Worm (Caenorhabditis elegans) whole organism, L1 larva: ENCODE data around the gene Y75B12A.2.

ENCODE experiments used
- C04F5.9 ChIP-seq: sonication (generic microtip); optimal IDR thresholded peaks from 2 replicates; lab custom pipeline; 2016; ENCODE audit warnings: missing genetic modification characterization, missing compliant biosample characterization
- C16A3.4 ChIP-seq: fragments of 150-350 bp; optimal IDR thresholded peaks from 2 replicates; lab custom pipeline; 2014; ENCODE audit warnings: missing biosample characterization, missing genetic modification characterization
- C34B4.2 ChIP-seq: sonication (generic microtip); optimal IDR thresholded peaks from 2 replicates; lab custom pipeline; 2017; ENCODE audit warnings: mild to moderate bottlenecking, missing genetic modification characterization, missing compliant biosample characterization
- F16B12.6 ChIP-seq: fragments of 150-350 bp; optimal IDR thresholded peaks from 2 replicates; lab custom pipeline; 2014; ENCODE audit warnings: missing biosample characterization, missing genetic modification characterization
- Y116A8C.19 ChIP-seq: sonication (generic microtip); optimal IDR thresholded peaks from 2 replicates; lab custom pipeline; 2016; ENCODE audit warnings: missing compliant biosample characterization, missing genetic modification characterization, borderline replicate concordance
- alr-1 ChIP-seq: fragments of 200-800 bp; sonication (Bioruptor generic); optimal IDR thresholded peaks from 2 replicates; lab custom pipeline; 2018; ENCODE audit warnings: borderline replicate concordance, mild to moderate bottlenecking, missing genetic modification characterization, missing compliant biosample characterization
- ama-1 ChIP-seq: fragments of 150-350 bp; optimal IDR thresholded peaks from 2 replicates; lab custom pipeline; 2014
- blmp-1 ChIP-seq: fragments of 150-350 bp; optimal IDR thresholded peaks from 2 replicates; lab custom pipeline; 2014; ENCODE audit warnings: missing biosample characterization, missing genetic modification characterization
- ceh-88 ChIP-seq: fragments of 200-800 bp; sonication (Bioruptor generic); IDR thresholded peaks from 2 replicates; pipeline ENCODE4 v1.3.6; 2022; ENCODE audit warnings: missing genetic modification characterization, missing compliant biosample characterization
- ceh-90 ChIP-seq: sonication (generic microtip); optimal IDR thresholded peaks from 2 replicates; lab custom pipeline; 2016; ENCODE audit warnings: missing genetic modification characterization, missing compliant biosample characterization
- dpl-1 ChIP-seq, 3 experiments: fragments of 150-350 bp in 2 of 3; sonication (generic microtip) in 1 of 3; optimal IDR thresholded peaks; 2 replicates each; lab custom pipeline; 2014 to 2017; ENCODE audit warnings: missing biosample characterization in 3 of 3, missing genetic modification characterization in 3 of 3, missing genetic modification reagents in 3 of 3
- dsc-1 ChIP-seq: sonication (generic microtip); optimal IDR thresholded peaks from 2 replicates; lab custom pipeline; 2016; ENCODE audit warnings: mild to moderate bottlenecking, missing genetic modification characterization, missing compliant biosample characterization
- efl-1 ChIP-seq, 4 experiments: fragments of 150-350 bp; optimal IDR thresholded peaks in 3 of 4; peaks in 1 of 4; 1 replicate in 1 of 4; 2 replicates in 3 of 4; lab custom pipeline; 2014; ENCODE audit warnings: missing biosample characterization in 2 of 4, missing genetic modification characterization in 2 of 4, missing genetic modification reagents in 2 of 4
- efl-3 ChIP-seq: fragments of 200-800 bp; sonication (Bioruptor generic); optimal IDR thresholded peaks from 2 replicates; lab custom pipeline; 2018; ENCODE audit warnings: mild to moderate bottlenecking, missing genetic modification characterization, missing compliant biosample characterization
- elt-2 ChIP-seq: sonication (generic microtip); optimal IDR thresholded peaks from 2 replicates; lab custom pipeline; 2016; ENCODE audit warnings: missing genetic modification characterization, mild to moderate bottlenecking, inconsistent platforms, missing compliant biosample characterization, missing genetic modification reagents
- ets-5 ChIP-seq: fragments of 200-800 bp; sonication (Bioruptor generic); IDR thresholded peaks from 2 replicates; pipeline ENCODE4 v1.3.6; 2022; ENCODE audit warnings: missing genetic modification characterization, missing compliant biosample characterization
- fos-1 ChIP-seq: fragments of 150-350 bp; optimal IDR thresholded peaks from 2 replicates; lab custom pipeline; 2014; ENCODE audit warnings: missing biosample characterization, missing genetic modification characterization
- grh-1 ChIP-seq: fragments of 200-800 bp; sonication (Bioruptor generic); IDR thresholded peaks from 2 replicates; pipeline ENCODE4 v1.3.6; 2022; ENCODE audit warnings: missing genetic modification reagents, missing genetic modification characterization, missing compliant biosample characterization
- hlh-17 ChIP-seq: fragments of 200-800 bp; sonication (Bioruptor generic); optimal IDR thresholded peaks from 2 replicates; lab custom pipeline; 2018; ENCODE audit warnings: missing genetic modification characterization, mild to moderate bottlenecking, missing compliant biosample characterization, moderate library complexity, borderline replicate concordance
- hpl-2 ChIP-seq: fragments of 150-350 bp; optimal IDR thresholded peaks from 2 replicates; lab custom pipeline; 2014; ENCODE audit warnings: missing biosample characterization, missing genetic modification reagents, missing genetic modification characterization
- isw-1 ChIP-seq: fragments of 200-800 bp; sonication (Bioruptor generic); IDR thresholded peaks from 2 replicates; pipeline ENCODE4 v1.3.6; 2022; ENCODE audit warnings: missing genetic modification characterization, missing compliant biosample characterization
- jun-1 ChIP-seq: fragments of 150-350 bp; optimal IDR thresholded peaks from 2 replicates; lab custom pipeline; 2014; ENCODE audit warnings: missing biosample characterization, missing genetic modification reagents, missing genetic modification characterization
- lin-13 ChIP-seq: fragments of 150-350 bp; optimal IDR thresholded peaks from 2 replicates; lab custom pipeline; 2014; ENCODE audit warnings: missing biosample characterization, missing genetic modification reagents, missing genetic modification characterization
- lin-14 ChIP-seq: fragments of 200-800 bp; sonication (Bioruptor generic); optimal IDR thresholded peaks from 2 replicates; lab custom pipeline; 2018; ENCODE audit warnings: mild to moderate bottlenecking, missing genetic modification characterization, moderate library complexity, missing compliant biosample characterization
- lin-15B ChIP-seq: fragments of 150-350 bp; sonication (generic microtip); optimal IDR thresholded peaks from 3 replicates; lab custom pipeline; 2014; ENCODE audit warnings: missing biosample characterization, missing genetic modification characterization
- lsy-2 ChIP-seq, 2 experiments: fragments of 150-350 bp; optimal IDR thresholded peaks; 2 replicates each; lab custom pipeline; 2014; ENCODE audit warnings: missing biosample characterization in 2 of 2, missing genetic modification characterization in 2 of 2
- mef-2 ChIP-seq: fragments of 150-350 bp; optimal IDR thresholded peaks from 2 replicates; lab custom pipeline; 2014; ENCODE audit warnings: missing biosample characterization, missing genetic modification characterization
- mep-1 ChIP-seq: fragments of 150-350 bp; optimal IDR thresholded peaks from 2 replicates; lab custom pipeline; 2014; ENCODE audit warnings: missing biosample characterization, missing genetic modification characterization
- nhr-11 ChIP-seq: fragments of 150-350 bp; optimal IDR thresholded peaks from 2 replicates; lab custom pipeline; 2014; ENCODE audit warnings: missing biosample characterization, missing genetic modification characterization
- nhr-12 ChIP-seq: sonication (generic microtip); optimal IDR thresholded peaks from 2 replicates; lab custom pipeline; 2017; ENCODE audit warnings: missing biosample characterization, missing genetic modification characterization
- nhr-20 ChIP-seq: sonication (generic microtip); optimal IDR thresholded peaks from 2 replicates; lab custom pipeline; 2016; ENCODE audit warnings: mild to moderate bottlenecking, missing genetic modification characterization, missing compliant biosample characterization
- nhr-28 ChIP-seq: fragments of 150-350 bp; optimal IDR thresholded peaks from 2 replicates; lab custom pipeline; 2014; ENCODE audit warnings: missing biosample characterization, missing genetic modification characterization
- nhr-47 ChIP-seq: sonication (generic microtip); optimal IDR thresholded peaks from 2 replicates; lab custom pipeline; 2016; ENCODE audit warnings: mild to moderate bottlenecking, missing genetic modification characterization, moderate library complexity, missing compliant biosample characterization
- nhr-77 ChIP-seq: fragments of 150-350 bp; optimal IDR thresholded peaks from 2 replicates; lab custom pipeline; 2014; ENCODE audit warnings: missing biosample characterization, missing genetic modification characterization
- nhr-85 ChIP-seq: sonication (generic microtip); peaks from one replicate; lab custom pipeline; 2016; ENCODE audit warnings: missing genetic modification characterization, inconsistent platforms, missing compliant biosample characterization
- nhr-90 ChIP-seq: sonication (generic microtip); optimal IDR thresholded peaks from 2 replicates; lab custom pipeline; 2016; ENCODE audit warnings: mild to moderate bottlenecking, missing genetic modification characterization, missing compliant biosample characterization; ENCODE audit not compliant: poor library complexity
- pag-3 ChIP-seq: sonication (generic microtip); optimal IDR thresholded peaks from 2 replicates; lab custom pipeline; 2017; ENCODE audit warnings: missing genetic modification characterization, mild to moderate bottlenecking, missing compliant biosample characterization, antibody characterized with exemption, borderline replicate concordance; ENCODE audit not compliant: insufficient read depth
- pqm-1 ChIP-seq: sonication (generic microtip); optimal IDR thresholded peaks from 3 replicates; lab custom pipeline; 2017; ENCODE audit warnings: missing biosample characterization, missing genetic modification characterization
- snpc-4 ChIP-seq: fragments of 150-350 bp; optimal IDR thresholded peaks from 2 replicates; lab custom pipeline; 2014; ENCODE audit warnings: missing biosample characterization, missing genetic modification characterization
- tlp-1 ChIP-seq: fragments of 150-350 bp; optimal IDR thresholded peaks from 2 replicates; lab custom pipeline; 2014; ENCODE audit warnings: missing biosample characterization, missing genetic modification characterization
- zag-1 ChIP-seq: fragments of 150-350 bp; optimal IDR thresholded peaks from 2 replicates; lab custom pipeline; 2014; ENCODE audit warnings: missing biosample characterization, missing genetic modification characterization
- ztf-11 ChIP-seq, 2 experiments: sonication (generic microtip); optimal IDR thresholded peaks; 2 replicates each; lab custom pipeline; 2016 to 2017; ENCODE audit warnings: missing genetic modification characterization in 2 of 2, missing biosample characterization in 1 of 2, missing compliant biosample characterization in 1 of 2
- ztf-4 ChIP-seq: fragments of 150-350 bp; optimal IDR thresholded peaks from 2 replicates; lab custom pipeline; 2014; ENCODE audit warnings: missing biosample characterization, missing genetic modification characterization

Y75B12A.2 gene

ce11 chrV:15068378-15068777 lies 41.0 kb upstream of the Y75B12A.2 start, which contains the start of gene dnj-3:
Gene dnj-3 (plus strand): TSS chrV:15068678.
- TF ChIP-seq ztf-4 (tag; lab: Kevin White, UChicago) (no peak), blmp-1 (tag; lab: Kevin White, UChicago) (no peak), mep-1 (tag; lab: Kevin White, UChicago) (no peak), efl-1 (optimal IDR thresholded peaks at IDR 0.05; lab: Kevin White, UChicago) (no peak), efl-1 (GFP tag; optimal IDR thresholded peaks at IDR 0.05 in 1 of 2; lab: Kevin White, UChicago) (peak in 1 of 2 experiments; percentile 24), snpc-4 (tag; lab: Kevin White, UChicago) (no peak), F16B12.6 (no peak)
- TF ChIP-seq, all 84 proteins: peak for 1

DNA sequence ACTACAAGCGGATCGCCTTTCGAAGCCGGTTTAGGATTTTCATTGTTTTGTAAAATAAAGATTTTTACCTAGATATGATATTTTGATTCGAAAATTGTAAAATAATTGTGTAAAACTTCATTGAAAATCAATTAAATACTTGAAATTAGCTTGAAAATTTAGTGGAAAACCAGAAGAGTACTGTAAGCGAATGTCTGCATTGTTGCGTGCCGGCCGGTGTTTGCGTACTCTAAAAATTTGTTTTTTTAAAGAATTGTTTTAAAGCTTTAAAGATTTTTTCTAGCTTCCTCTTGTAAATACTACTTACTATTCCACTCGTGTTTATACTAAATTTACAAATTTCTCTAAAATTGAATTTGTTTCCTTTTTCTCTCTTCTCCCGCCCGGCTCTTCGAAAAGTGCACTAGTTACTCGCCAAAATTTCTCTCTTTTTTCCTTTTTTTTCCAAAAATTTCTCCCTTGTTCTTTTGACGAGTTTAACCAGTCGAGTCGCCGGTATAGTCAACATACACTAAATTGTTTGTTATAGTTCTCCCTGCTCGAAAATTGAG lies 39.9 kb upstream of the Y75B12A.2 start:
- TF ChIP-seq C34B4.2 (no peak), lin-15B (tag; lab: Kevin White, UChicago) (no peak), pag-3 (no peak), blmp-1 (tag; lab: Kevin White, UChicago) (no peak), fos-1 (tag; lab: Kevin White, UChicago) (no peak), ama-1 (no peak), tlp-1 (tag; lab: Kevin White, UChicago) (no peak), ztf-4 (tag; lab: Kevin White, UChicago) (no peak), nhr-47 (tag; lab: Kevin White, UChicago) (no peak), nhr-77 (tag; lab: Kevin White, UChicago) (no peak), nhr-85 (tag; lab: Kevin White, UChicago) (no peak), C16A3.4 (tag; lab: Kevin White, UChicago) (no peak), lsy-2 (tag; optimal IDR thresholded peaks at IDR 0.05; lab: Kevin White, UChicago) (peak in 1 of 2 experiments; percentile 73), lin-14 (GFP tag; lab: Kevin White, UChicago) (peak; percentile 3), efl-3 (GFP tag; lab: Kevin White, UChicago) (no peak), ets-5 (GFP tag; lab: Robert Waterston, UW) (no peak), isw-1 (GFP tag; lab: Robert Waterston, UW) (no peak)

- TF ChIP-seq blmp-1 (tag; lab: Kevin White, UChicago) (peak; percentile 36), lin-15B (tag; lab: Kevin White, UChicago) (peak; percentile 29), nhr-47 (tag; lab: Kevin White, UChicago) (peak; percentile 88), snpc-4 (tag; lab: Kevin White, UChicago) (peak; percentile 40), tlp-1 (tag; lab: Kevin White, UChicago) (no peak), ets-5 (GFP tag; lab: Robert Waterston, UW) (no peak), mef-2 (tag; lab: Kevin White, UChicago) (peak; percentile 55), nhr-11 (tag; lab: Kevin White, UChicago) (peak; percentile 63), nhr-28 (no peak), grh-1 (GFP tag; lab: Robert Waterston, UW) (no peak), pag-3 (no peak), nhr-90 (tag; lab: Kevin White, UChicago) (peak; percentile 13), Y116A8C.19 (tag; lab: Kevin White, UChicago) (no peak), elt-2 (tag; lab: Kevin White, UChicago) (no peak), pqm-1 (tag; lab: Kevin White, UChicago) (no peak), alr-1 (tag; lab: Kevin White, UChicago) (no peak), dsc-1 (tag; lab: Kevin White, UChicago) (peak; percentile 89), C04F5.9 (tag; lab: Kevin White, UChicago) (no peak), lin-13 (peak; percentile 62), ama-1 (no peak), zag-1 (peak; percentile 91), jun-1 (peak; percentile 81), nhr-20 (tag; lab: Kevin White, UChicago) (peak; percentile 81), hpl-2 (GFP tag; lab: Kevin White, UChicago) (no peak), fos-1 (tag; lab: Kevin White, UChicago) (peak; percentile 77), ztf-11 (tag; optimal IDR thresholded peaks at IDR 0.05; lab: Kevin White, UChicago) (peak in 1 of 2 experiments; percentile 58), ceh-90 (tag; lab: Kevin White, UChicago) (no peak), hlh-17 (GFP tag; lab: Kevin White, UChicago) (no peak), isw-1 (GFP tag; lab: Robert Waterston, UW) (peak; percentile 68), nhr-12 (tag; lab: Kevin White, UChicago) (no peak), lsy-2 (tag; optimal IDR thresholded peaks at IDR 0.05; lab: Kevin White, UChicago) (peak; percentile 76 to 87), C34B4.2 (no peak), ceh-88 (GFP tag; lab: Robert Waterston, UW) (no peak; the same call in 1 of the 2 replicates), efl-3 (GFP tag; lab: Kevin White, UChicago) (no peak), dpl-1 (GFP tag; optimal IDR thresholded peaks at IDR 0.05; lab: Kevin White, UChicago) (peak; percentile 49 to 59 (median 57))
Observed at ce11 chrV:15071015-15071810, 38.1 kb upstream of the Y75B12A.2 start, which contains the start of gene unc-76. Gene unc-76 (plus strand): TSS chrV:15071760.
